Worm (Caenorhabditis elegans) whole organism, L3 larva: Measurements from ENCODE around the gene trx-3.

Experiments used
- R02D3.7 ChIP-seq: fragments of 150-350 bp; optimal IDR thresholded peaks from 2 replicates; lab custom pipeline; 2014; ENCODE audit warnings: missing biosample characterization, missing genetic modification characterization
- ZK546.5 ChIP-seq: sonication (generic microtip); optimal IDR thresholded peaks from 2 replicates; lab custom pipeline; 2017; ENCODE audit warnings: missing biosample characterization, missing genetic modification characterization
- aly-2 ChIP-seq: fragments of 150-350 bp; optimal IDR thresholded peaks from 2 replicates; lab custom pipeline; 2014; ENCODE audit warnings: missing biosample characterization, missing genetic modification characterization
- ama-1 ChIP-seq: fragments of 150-350 bp; optimal IDR thresholded peaks from 2 replicates; lab custom pipeline; 2018
- ceh-16 ChIP-seq: sonication (generic microtip); optimal IDR thresholded peaks from 2 replicates; lab custom pipeline; 2017; ENCODE audit warnings: missing biosample characterization, missing genetic modification characterization
- ceh-28 ChIP-seq: fragments of 150-350 bp; optimal IDR thresholded peaks from 2 replicates; lab custom pipeline; 2014; ENCODE audit warnings: missing biosample characterization, missing genetic modification reagents, missing genetic modification characterization
- ceh-9 ChIP-seq: sonication (generic microtip); optimal IDR thresholded peaks from 2 replicates; lab custom pipeline; 2018; ENCODE audit warnings: missing biosample characterization, missing genetic modification characterization
- daf-12 ChIP-seq: fragments of 150-350 bp; optimal IDR thresholded peaks from 2 replicates; lab custom pipeline; 2014; ENCODE audit warnings: missing biosample characterization, missing genetic modification reagents, missing genetic modification characterization
- egl-27 ChIP-seq: sonication (generic microtip); optimal IDR thresholded peaks from 4 replicates; lab custom pipeline; 2017; ENCODE audit warnings: missing biosample characterization, missing genetic modification reagents, missing genetic modification characterization
- egl-5 ChIP-seq: fragments of 150-350 bp; optimal IDR thresholded peaks from 2 replicates; lab custom pipeline; 2017; ENCODE audit warnings: missing biosample characterization, missing genetic modification reagents, missing genetic modification characterization, inconsistent platforms
- elt-1 ChIP-seq: fragments of 150-350 bp; optimal IDR thresholded peaks from 2 replicates; lab custom pipeline; 2014; ENCODE audit warnings: missing biosample characterization, missing genetic modification characterization
- elt-2 ChIP-seq: sonication (generic microtip); optimal IDR thresholded peaks from 2 replicates; lab custom pipeline; 2016; ENCODE audit warnings: missing genetic modification reagents, mild to moderate bottlenecking, missing genetic modification characterization, missing compliant biosample characterization
- eor-1 ChIP-seq, 2 experiments: fragments of 150-350 bp; optimal IDR thresholded peaks; 2 replicates each; lab custom pipeline; 2014 to 2018; ENCODE audit warnings: missing biosample characterization in 2 of 2, missing genetic modification characterization in 2 of 2
- fkh-10 ChIP-seq: sonication (generic microtip); optimal IDR thresholded peaks from 2 replicates; lab custom pipeline; 2017; ENCODE audit warnings: missing biosample characterization, missing genetic modification reagents, missing genetic modification characterization
- fkh-2 ChIP-seq: fragments of 150-350 bp; optimal IDR thresholded peaks from 2 replicates; lab custom pipeline; 2014; ENCODE audit warnings: missing biosample characterization, missing genetic modification reagents, missing genetic modification characterization
- fos-1 ChIP-seq: fragments of 150-350 bp; optimal IDR thresholded peaks from 2 replicates; lab custom pipeline; 2014; ENCODE audit warnings: missing biosample characterization, missing genetic modification characterization
- hmg-11 ChIP-seq: sonication (generic microtip); optimal IDR thresholded peaks from 2 replicates; lab custom pipeline; 2016; ENCODE audit warnings: missing genetic modification characterization, missing compliant biosample characterization
- lin-15B ChIP-seq: fragments of 150-350 bp; optimal IDR thresholded peaks from 2 replicates; lab custom pipeline; 2014; ENCODE audit warnings: missing biosample characterization, missing genetic modification characterization
- lin-39 ChIP-seq: fragments of 150-350 bp; optimal IDR thresholded peaks from 2 replicates; lab custom pipeline; 2018; ENCODE audit warnings: missing biosample characterization, missing genetic modification reagents, missing genetic modification characterization
- lsy-12 ChIP-seq: sonication (generic microtip); optimal IDR thresholded peaks from 2 replicates; lab custom pipeline; 2016; ENCODE audit warnings: mild to moderate bottlenecking, missing genetic modification characterization, missing compliant biosample characterization
- mdl-1 ChIP-seq: fragments of 150-350 bp; optimal IDR thresholded peaks from 2 replicates; lab custom pipeline; 2014; ENCODE audit warnings: missing biosample characterization, missing genetic modification characterization
- mml-1 ChIP-seq: fragments of 150-350 bp; sonication (generic microtip); optimal IDR thresholded peaks from 3 replicates; lab custom pipeline; 2014; ENCODE audit warnings: missing biosample characterization, missing genetic modification characterization
- nfya-1 ChIP-seq: sonication (generic microtip); optimal IDR thresholded peaks from 2 replicates; lab custom pipeline; 2017; ENCODE audit warnings: missing genetic modification characterization, mild to moderate bottlenecking, missing compliant biosample characterization, antibody characterized with exemption, moderate library complexity; ENCODE audit not compliant: insufficient read depth
- nhr-11 ChIP-seq: fragments of 150-350 bp; optimal IDR thresholded peaks from 2 replicates; lab custom pipeline; 2014; ENCODE audit warnings: missing biosample characterization, missing genetic modification characterization
- nhr-12 ChIP-seq: fragments of 150-350 bp; optimal IDR thresholded peaks from 2 replicates; lab custom pipeline; 2014; ENCODE audit warnings: missing biosample characterization, missing genetic modification characterization
- nhr-23 ChIP-seq: fragments of 150-350 bp; optimal IDR thresholded peaks from 2 replicates; lab custom pipeline; 2014; ENCODE audit warnings: missing biosample characterization, missing genetic modification reagents, missing genetic modification characterization
- nhr-237 ChIP-seq: fragments of 150-350 bp; optimal IDR thresholded peaks from 2 replicates; lab custom pipeline; 2014; ENCODE audit warnings: missing biosample characterization, missing genetic modification characterization
- nhr-25 ChIP-seq: sonication (generic microtip); optimal IDR thresholded peaks from 2 replicates; lab custom pipeline; 2017; ENCODE audit warnings: missing biosample characterization, missing genetic modification characterization
- nhr-28 ChIP-seq: fragments of 150-350 bp; optimal IDR thresholded peaks from 2 replicates; lab custom pipeline; 2014; ENCODE audit warnings: missing biosample characterization, missing genetic modification characterization
- nhr-43 ChIP-seq: sonication (generic microtip); optimal IDR thresholded peaks from 2 replicates; lab custom pipeline; 2016; ENCODE audit warnings: mild to moderate bottlenecking, missing genetic modification characterization, missing compliant biosample characterization; ENCODE audit not compliant: poor library complexity, severe bottlenecking
- nhr-67 ChIP-seq: fragments of 150-350 bp; optimal IDR thresholded peaks from 2 replicates; lab custom pipeline; 2014; ENCODE audit warnings: missing biosample characterization, missing genetic modification characterization
- nhr-76 ChIP-seq: fragments of 150-350 bp; sonication (generic microtip); optimal IDR thresholded peaks from 5 replicates; lab custom pipeline; 2014; ENCODE audit warnings: missing biosample characterization, missing genetic modification characterization
- nhr-77 ChIP-seq: fragments of 150-350 bp; optimal IDR thresholded peaks from 2 replicates; lab custom pipeline; 2014; ENCODE audit warnings: missing biosample characterization, missing genetic modification characterization
- pha-4 ChIP-seq: fragments of 150-350 bp; optimal IDR thresholded peaks from 2 replicates; lab custom pipeline; 2014; ENCODE audit warnings: missing biosample characterization, missing genetic modification reagents, missing genetic modification characterization
- pqm-1 ChIP-seq: fragments of 150-350 bp; optimal IDR thresholded peaks from 2 replicates; lab custom pipeline; 2017; ENCODE audit warnings: missing biosample characterization, missing genetic modification characterization, inconsistent platforms
- skn-1 ChIP-seq: fragments of 150-350 bp; optimal IDR thresholded peaks from 2 replicates; lab custom pipeline; 2014; ENCODE audit warnings: missing biosample characterization, missing genetic modification characterization
- snpc-4 ChIP-seq: fragments of 150-350 bp; optimal IDR thresholded peaks from 2 replicates; lab custom pipeline; 2014; ENCODE audit warnings: missing biosample characterization, missing genetic modification characterization
- tbx-2 ChIP-seq: sonication (generic microtip); optimal IDR thresholded peaks from 2 replicates; lab custom pipeline; 2016; ENCODE audit warnings: mild to moderate bottlenecking, missing genetic modification characterization, missing compliant biosample characterization
- unc-39 ChIP-seq: sonication (generic microtip); optimal IDR thresholded peaks from 4 replicates; lab custom pipeline; 2017; ENCODE audit warnings: missing biosample characterization, missing genetic modification characterization
- unc-62 ChIP-seq: fragments of 150-350 bp; sonication (generic microtip); optimal IDR thresholded peaks from 4 replicates; lab custom pipeline; 2014; ENCODE audit warnings: missing biosample characterization, missing genetic modification reagents, missing genetic modification characterization
- zag-1 ChIP-seq: fragments of 150-350 bp; optimal IDR thresholded peaks from 2 replicates; lab custom pipeline; 2014; ENCODE audit warnings: missing biosample characterization, missing genetic modification characterization

Gene trx-3

ce11 chrIV:4449439-4449838 lies 37.4 kb upstream of the trx-3 start, which contains the start of gene R08C7.12:
Gene R08C7.12, plus strand, starts transcription at chrIV:4449739.
- TF ChIP-seq nhr-43 (tag; lab: Kevin White, UChicago) (no peak), ceh-16 (tag; lab: Kevin White, UChicago) (no peak), R02D3.7 (tag; lab: Kevin White, UChicago) (no peak), ceh-28 (tag; lab: Kevin White, UChicago) (no peak), lsy-12 (tag; lab: Kevin White, UChicago) (no peak), unc-62 (GFP tag; lab: Kevin White, UChicago) (no peak), elt-2 (no peak), nhr-67 (no peak), egl-27 (tag; lab: Kevin White, UChicago) (no peak), fos-1 (tag; lab: Kevin White, UChicago) (no peak), mml-1 (no peak), nhr-76 (tag; lab: Kevin White, UChicago) (no peak), fkh-2 (tag; lab: Kevin White, UChicago) (no peak), nhr-12 (tag; lab: Kevin White, UChicago) (no peak)

- TF ChIP-seq mml-1: no peak
- peak; percentile 57 for TF ChIP-seq nhr-43 (tag; lab: Kevin White, UChicago)
- peak; percentile 38 for TF ChIP-seq pha-4 (tag; lab: Kevin White, UChicago)
- TF ChIP-seq zag-1: no peak
- peak; percentile 5 for TF ChIP-seq nhr-23
- TF ChIP-seq ama-1 (lab: Kevin White, UChicago): peak; percentile 13
- TF ChIP-seq pqm-1: peak; percentile 88
- TF ChIP-seq ceh-28 (tag; lab: Kevin White, UChicago): no peak
- TF ChIP-seq lin-39 (tag; lab: Kevin White, UChicago): no peak
- no peak for TF ChIP-seq ceh-9 (tag; lab: Kevin White, UChicago)
- peak; percentile 86 for TF ChIP-seq elt-2
- no peak for TF ChIP-seq R02D3.7 (tag; lab: Kevin White, UChicago)
- TF ChIP-seq lin-15B (tag; lab: Kevin White, UChicago): no peak
- TF ChIP-seq lsy-12 (tag; lab: Kevin White, UChicago): no peak
- TF ChIP-seq, all 47 proteins: peak for 6
Observed at ce11 chrIV:4449843-4450242, 37.0 kb upstream of the trx-3 start.

- TF ChIP-seq nhr-28 (tag; lab: Kevin White, UChicago): no peak
- peak; percentile 6 for TF ChIP-seq nhr-23
- TF ChIP-seq nhr-12 (tag; lab: Kevin White, UChicago): no peak
Observed at ce11 chrIV:4451576-4451975, 35.3 kb upstream of the trx-3 start, which contains the start of gene R08C7.1. Gene R08C7.1, plus strand, starts transcription at chrIV:4451876.

ce11 chrIV:4454330-4455173 lies 32.3 kb upstream of the trx-3 start, which contains the start of gene R08C7.11:
Gene R08C7.11, minus strand, starts transcription at chrIV:4454937.
- TF ChIP-seq tbx-2 (no peak), fkh-2 (tag; lab: Kevin White, UChicago) (no peak), ceh-9 (tag; lab: Kevin White, UChicago) (no peak), pqm-1 (no peak), unc-39 (tag; lab: Kevin White, UChicago) (no peak), mdl-1 (tag; lab: Kevin White, UChicago) (no peak), nhr-23 (peak; percentile 68), fkh-10 (GFP tag; lab: Kevin White, UChicago) (no peak), snpc-4 (tag; lab: Kevin White, UChicago) (peak; percentile 1), nhr-76 (tag; lab: Kevin White, UChicago) (no peak), ceh-28 (tag; lab: Kevin White, UChicago) (peak; percentile 34), nhr-43 (tag; lab: Kevin White, UChicago) (peak; percentile 23), nhr-25 (tag; lab: Kevin White, UChicago) (peak; percentile 78), lsy-12 (tag; lab: Kevin White, UChicago) (no peak), skn-1 (tag; lab: Kevin White, UChicago) (no peak), unc-62 (GFP tag; lab: Kevin White, UChicago) (no peak), elt-2 (peak; percentile 14), daf-12 (no peak), nhr-28 (tag; lab: Kevin White, UChicago) (no peak), ZK546.5 (no peak), ceh-16 (tag; lab: Kevin White, UChicago) (no peak), R02D3.7 (tag; lab: Kevin White, UChicago) (no peak), lin-15B (tag; lab: Kevin White, UChicago) (no peak), lin-39 (tag; lab: Kevin White, UChicago) (peak; percentile 31), egl-5 (tag; lab: Kevin White, UChicago) (no peak), nfya-1 (tag; lab: Kevin White, UChicago) (peak; percentile 33), elt-1 (tag; lab: Kevin White, UChicago) (no peak), zag-1 (no peak), nhr-11 (no peak), aly-2 (tag; lab: Kevin White, UChicago) (no peak), hmg-11 (no peak), egl-27 (tag; lab: Kevin White, UChicago) (no peak), pha-4 (tag; lab: Kevin White, UChicago) (peak; percentile 67), eor-1 (tag; optimal IDR thresholded peaks at IDR 0.05; lab: Kevin White, UChicago) (no peak), nhr-77 (tag; lab: Kevin White, UChicago) (no peak), nhr-67 (no peak), fos-1 (tag; lab: Kevin White, UChicago) (no peak), nhr-237 (no peak)
